Worm (Caenorhabditis elegans) whole organism, late embryonic: ENCODE results near the gene B0222.5.

Experiments used
- C08G9.2 ChIP-seq: sonication (generic microtip); optimal IDR thresholded peaks from 2 replicates; lab custom pipeline; 2016; ENCODE audit warnings: mild to moderate bottlenecking, missing genetic modification characterization, moderate library complexity, missing compliant biosample characterization
- F13H6.1 ChIP-seq: sonication (generic microtip); optimal IDR thresholded peaks from 2 replicates; lab custom pipeline; 2016; ENCODE audit warnings: missing genetic modification characterization, missing compliant biosample characterization
- K09A11.1 ChIP-seq: sonication (generic microtip); optimal IDR thresholded peaks from 2 replicates; lab custom pipeline; 2017; ENCODE audit warnings: antibody characterized with exemption, mild to moderate bottlenecking, missing genetic modification characterization, missing compliant biosample characterization; ENCODE audit not compliant: insufficient read depth
- ama-1 ChIP-seq: fragments of 150-350 bp; optimal IDR thresholded peaks from 2 replicates; lab custom pipeline; 2014
- ceh-18 ChIP-seq: sonication (generic microtip); optimal IDR thresholded peaks from 2 replicates; lab custom pipeline; 2016; ENCODE audit warnings: missing genetic modification characterization, missing compliant biosample characterization
- ceh-19 ChIP-seq: fragments of 200-800 bp; sonication (Bioruptor generic); optimal IDR thresholded peaks from 2 replicates; lab custom pipeline; 2018; ENCODE audit warnings: mild to moderate bottlenecking, missing genetic modification characterization, missing compliant biosample characterization
- ceh-2 ChIP-seq: sonication (generic microtip); optimal IDR thresholded peaks from 2 replicates; lab custom pipeline; 2016; ENCODE audit warnings: missing genotype, missing genetic modification characterization, missing compliant biosample characterization
- ceh-24 ChIP-seq: sonication (generic microtip); optimal IDR thresholded peaks from 2 replicates; lab custom pipeline; 2016; ENCODE audit warnings: mild to moderate bottlenecking, missing genetic modification characterization, missing compliant biosample characterization
- ceh-34 ChIP-seq: sonication (generic microtip); optimal IDR thresholded peaks from 2 replicates; lab custom pipeline; 2016; ENCODE audit warnings: mild to moderate bottlenecking, missing genetic modification characterization, missing compliant biosample characterization
- ceh-45 ChIP-seq: fragments of 200-800 bp; sonication (Bioruptor generic); IDR thresholded peaks from 2 replicates; pipeline ENCODE4 v1.3.6; 2022; ENCODE audit warnings: missing genetic modification reagents, missing genetic modification characterization, missing compliant biosample characterization
- ceh-48 ChIP-seq: sonication (generic microtip); optimal IDR thresholded peaks from 2 replicates; lab custom pipeline; 2016; ENCODE audit warnings: missing genetic modification characterization, inconsistent platforms, missing compliant biosample characterization
- dmd-4 ChIP-seq: sonication (generic microtip); optimal IDR thresholded peaks from 2 replicates; lab custom pipeline; 2016; ENCODE audit warnings: borderline replicate concordance, missing genetic modification characterization, missing compliant biosample characterization
- dve-1 ChIP-seq: sonication (generic microtip); optimal IDR thresholded peaks from 2 replicates; lab custom pipeline; 2017; ENCODE audit warnings: antibody characterized with exemption, mild to moderate bottlenecking, missing genetic modification characterization, missing compliant biosample characterization
- elt-2 ChIP-seq: sonication (generic microtip); optimal IDR thresholded peaks from 2 replicates; lab custom pipeline; 2016; ENCODE audit warnings: missing genetic modification reagents, missing genetic modification characterization, missing compliant biosample characterization
- ets-4 ChIP-seq: sonication (generic microtip); optimal IDR thresholded peaks from 2 replicates; lab custom pipeline; 2016; ENCODE audit warnings: missing genetic modification characterization, missing compliant biosample characterization
- eyg-1 ChIP-seq: sonication (generic microtip); optimal IDR thresholded peaks from 2 replicates; lab custom pipeline; 2016; ENCODE audit warnings: missing genotype, missing genetic modification characterization, missing compliant biosample characterization
- fax-1 ChIP-seq: sonication (generic microtip); optimal IDR thresholded peaks from 2 replicates; lab custom pipeline; 2016; ENCODE audit warnings: missing genotype, missing genetic modification characterization, missing compliant biosample characterization
- fkh-10 ChIP-seq: fragments of 150-350 bp; optimal IDR thresholded peaks from 2 replicates; lab custom pipeline; 2014; ENCODE audit warnings: missing biosample characterization, missing genetic modification reagents, missing genetic modification characterization
- fkh-6 ChIP-seq: sonication (generic microtip); optimal IDR thresholded peaks from 2 replicates; lab custom pipeline; 2016; ENCODE audit warnings: missing genetic modification characterization, missing compliant biosample characterization
- gmeb-2 ChIP-seq: sonication (generic microtip); optimal IDR thresholded peaks from 2 replicates; lab custom pipeline; 2016; ENCODE audit warnings: missing genetic modification characterization, inconsistent platforms, missing compliant biosample characterization
- hlh-13 ChIP-seq: fragments of 200-800 bp; sonication (Bioruptor generic); optimal IDR thresholded peaks from 2 replicates; lab custom pipeline; 2018; ENCODE audit warnings: mild to moderate bottlenecking, missing genetic modification characterization, missing compliant biosample characterization
- hlh-8 ChIP-seq: sonication (generic microtip); optimal IDR thresholded peaks from 2 replicates; lab custom pipeline; 2016; ENCODE audit warnings: missing genotype, missing genetic modification characterization, missing compliant biosample characterization
- lim-6 ChIP-seq: sonication (generic microtip); optimal IDR thresholded peaks from 2 replicates; lab custom pipeline; 2016; ENCODE audit warnings: missing genetic modification characterization, missing compliant biosample characterization
- nhr-11 ChIP-seq: fragments of 150-350 bp; optimal IDR thresholded peaks from 2 replicates; lab custom pipeline; 2014; ENCODE audit warnings: missing biosample characterization, missing genetic modification characterization
- nhr-232 ChIP-seq: sonication (generic microtip); optimal IDR thresholded peaks from 2 replicates; lab custom pipeline; 2016; ENCODE audit warnings: missing genetic modification characterization, missing compliant biosample characterization
- pat-9 ChIP-seq: fragments of 200-800 bp; sonication (Bioruptor generic); optimal IDR thresholded peaks from 2 replicates; lab custom pipeline; 2018; ENCODE audit warnings: mild to moderate bottlenecking, missing genetic modification characterization, moderate library complexity, missing compliant biosample characterization
- pax-1 ChIP-seq: fragments of 150-350 bp; optimal IDR thresholded peaks from 2 replicates; lab custom pipeline; 2014; ENCODE audit warnings: missing biosample characterization, missing genetic modification characterization
- pha-2 ChIP-seq: sonication (generic microtip); optimal IDR thresholded peaks from 2 replicates; lab custom pipeline; 2017; ENCODE audit warnings: mild to moderate bottlenecking, missing genetic modification characterization, missing compliant biosample characterization
- pha-4 ChIP-seq: fragments of 150-350 bp; optimal IDR thresholded peaks from 2 replicates; lab custom pipeline; 2018; ENCODE audit warnings: missing biosample characterization, missing genetic modification reagents, missing genetic modification characterization
- pqm-1 ChIP-seq: sonication (generic microtip); optimal IDR thresholded peaks from 2 replicates; lab custom pipeline; 2016; ENCODE audit warnings: missing genetic modification characterization, missing compliant biosample characterization
- ref-2 ChIP-seq: sonication (generic microtip); optimal IDR thresholded peaks from 2 replicates; lab custom pipeline; 2016; ENCODE audit warnings: missing genetic modification characterization, missing compliant biosample characterization
- rnt-1 ChIP-seq: sonication (generic microtip); optimal IDR thresholded peaks from 2 replicates; lab custom pipeline; 2016; ENCODE audit warnings: missing genetic modification characterization, missing compliant biosample characterization
- sox-4 ChIP-seq: sonication (generic microtip); optimal IDR thresholded peaks from 2 replicates; lab custom pipeline; 2017; ENCODE audit warnings: mild to moderate bottlenecking, missing genetic modification characterization, inconsistent platforms, missing compliant biosample characterization
- syd-9 ChIP-seq: sonication (generic microtip); optimal IDR thresholded peaks from 2 replicates; lab custom pipeline; 2016; ENCODE audit warnings: mild to moderate bottlenecking, missing genetic modification characterization, moderate library complexity, missing compliant biosample characterization
- unc-3 ChIP-seq, 2 experiments: fragments of 200-800 bp in 1 of 2; sonication (Bioruptor generic) in 1 of 2; sonication (generic microtip) in 1 of 2; conservative IDR thresholded peaks in 1 of 2; optimal IDR thresholded peaks in 1 of 2; 2 replicates each; pipeline versions ENCODE4 v1.3.6 to Lab custom; 2016 to 2022; ENCODE audit warnings: missing compliant biosample characterization in 2 of 2, missing genetic modification characterization in 2 of 2, missing genetic modification reagents in 1 of 2
- unc-42 ChIP-seq: sonication (generic microtip); optimal IDR thresholded peaks from 2 replicates; lab custom pipeline; 2016; ENCODE audit warnings: missing genotype, missing genetic modification characterization, missing compliant biosample characterization
- unc-55 ChIP-seq: sonication (generic microtip); optimal IDR thresholded peaks from 2 replicates; lab custom pipeline; 2017; ENCODE audit warnings: missing biosample characterization, missing genetic modification reagents, missing genetic modification characterization
- unc-86 ChIP-seq: sonication (generic microtip); optimal IDR thresholded peaks from 2 replicates; lab custom pipeline; 2016; ENCODE audit warnings: missing genetic modification characterization, missing compliant biosample characterization
- zip-5 ChIP-seq: sonication (generic microtip); optimal IDR thresholded peaks from 2 replicates; lab custom pipeline; 2016; ENCODE audit warnings: missing genetic modification characterization, missing compliant biosample characterization
- ztf-16 ChIP-seq: sonication (generic microtip); optimal IDR thresholded peaks from 2 replicates; lab custom pipeline; 2017; ENCODE audit warnings: missing genetic modification characterization, missing compliant biosample characterization

B0222.5 gene

ce11 chrV:9123186-9123585 lies 31.5 kb downstream of the B0222.5 start, which contains the start of gene F21C10.11:
Gene F21C10.11, plus strand, starts transcription at chrV:9123486.
- TF ChIP-seq fkh-10 (GFP tag; lab: Kevin White, UChicago), result no peak
- TF ChIP-seq zip-5 (tag; lab: Kevin White, UChicago), result no peak
- TF ChIP-seq dve-1, result no peak
- no peak for TF ChIP-seq eyg-1
- TF ChIP-seq unc-55 (GFP tag; lab: Kevin White, UChicago), result no peak
- no peak for TF ChIP-seq ztf-16 (tag; lab: Kevin White, UChicago)
- no peak for TF ChIP-seq ceh-34 (tag; lab: Kevin White, UChicago)
- TF ChIP-seq ceh-18 (tag; lab: Kevin White, UChicago), result no peak
- TF ChIP-seq ets-4, result no peak
- TF ChIP-seq ceh-24 (tag; lab: Kevin White, UChicago), result no peak
- TF ChIP-seq dmd-4 (tag; lab: Kevin White, UChicago), result no peak
- no peak for TF ChIP-seq elt-2 (tag; lab: Kevin White, UChicago)
- no peak for TF ChIP-seq nhr-232 (tag; lab: Kevin White, UChicago)
- no peak for TF ChIP-seq pat-9 (tag; lab: Kevin White, UChicago)
- TF ChIP-seq ama-1, result no peak
- TF ChIP-seq fax-1 (tag; lab: Kevin White, UChicago), result no peak
- TF ChIP-seq K09A11.1, result no peak

ce11 chrV:9122004-9122403 lies 32.7 kb downstream of the B0222.5 start, which contains the start of gene F21C10.13:
Gene F21C10.13, plus strand, starts transcription at chrV:9122304.
- no peak for TF ChIP-seq pax-1
- TF ChIP-seq ceh-48 (tag; lab: Kevin White, UChicago), result no peak
- no peak for TF ChIP-seq F13H6.1 (tag; lab: Kevin White, UChicago)
- TF ChIP-seq gmeb-2, result no peak
- TF ChIP-seq ceh-24 (tag; lab: Kevin White, UChicago), result no peak
- TF ChIP-seq pqm-1, result no peak
- TF ChIP-seq nhr-11 (tag; lab: Kevin White, UChicago), result no peak
- no peak for TF ChIP-seq ceh-2 (tag; lab: Kevin White, UChicago)
- no peak for TF ChIP-seq ama-1
- TF ChIP-seq rnt-1, result no peak
- TF ChIP-seq unc-3 (GFP tag; conservative IDR thresholded peaks at IDR 0.05; lab: Robert Waterston, UW), result no peak
- TF ChIP-seq unc-3 (tag; optimal IDR thresholded peaks at IDR 0.05; lab: Kevin White, UChicago), result no peak
- no peak for TF ChIP-seq hlh-8
- TF ChIP-seq hlh-13 (GFP tag; lab: Kevin White, UChicago), result no peak
- TF ChIP-seq lim-6 (tag; lab: Kevin White, UChicago), result no peak
- TF ChIP-seq elt-2 (tag; lab: Kevin White, UChicago), result no peak
- TF ChIP-seq unc-86 (tag; lab: Kevin White, UChicago), result no peak

ce11 chrV:9112467-9112866 lies 42.2 kb downstream of the B0222.5 start, which contains the start of gene F21C10.7:
Gene F21C10.7, plus strand, starts transcription at chrV:9112767.
- no peak for TF ChIP-seq C08G9.2 (tag; lab: Kevin White, UChicago)

ce11 chrV:9111957-9112356 lies 42.7 kb downstream of the B0222.5 start:
- TF ChIP-seq hlh-13 (GFP tag; lab: Kevin White, UChicago) (no peak), ceh-18 (tag; lab: Kevin White, UChicago) (peak; percentile 47)
- TF ChIP-seq, all 69 proteins: peak for 1

ce11 chrV:9109281-9109680 lies 45.4 kb downstream of the B0222.5 start, which contains the start of gene pqn-31:
Gene pqn-31, plus strand, starts transcription at chrV:9109581.
- TF ChIP-seq pha-4 (tag; lab: Kevin White, UChicago), result no peak
- no peak for TF ChIP-seq ref-2
- no peak for TF ChIP-seq ceh-19 (GFP tag; lab: Kevin White, UChicago)
- no peak for TF ChIP-seq ceh-45 (GFP tag; lab: Robert Waterston, UW)
- TF ChIP-seq unc-55 (GFP tag; lab: Kevin White, UChicago), result no peak
- no peak for TF ChIP-seq sox-4 (tag; lab: Kevin White, UChicago)
- TF ChIP-seq unc-42 (tag; lab: Kevin White, UChicago), result no peak
- TF ChIP-seq K09A11.1, result no peak
- TF ChIP-seq pha-2 (tag; lab: Kevin White, UChicago), result no peak
- TF ChIP-seq F13H6.1 (tag; lab: Kevin White, UChicago), result no peak
- TF ChIP-seq nhr-11 (tag; lab: Kevin White, UChicago), result no peak
- no peak for TF ChIP-seq fkh-6 (tag; lab: Kevin White, UChicago)
- TF ChIP-seq syd-9 (tag; lab: Kevin White, UChicago), result no peak
